Fruit fly (Drosophila melanogaster) whole organism, pupa: Measurements from ENCODE around the gene CG15387.
A peak's percentile ranks its signal among the peaks of the same experiment; 100 is the strongest.

ENCODE experiments used
- CG12605 ChIP-seq: fragments of 200-800 bp; sonication (Bioruptor generic); IDR thresholded peaks from 2 replicates; pipeline ENCODE4 v1.3.6; 2022; ENCODE audit warnings: missing biosample characterization, missing genetic modification characterization
- D1 ChIP-seq: fragments of 200-800 bp; sonication (Bioruptor generic); optimal IDR thresholded peaks from 2 replicates; lab custom pipeline; 2018; ENCODE audit warnings: missing biosample characterization, mild to moderate bottlenecking, missing genetic modification characterization, moderate library complexity
- gl ChIP-seq: fragments of 200-800 bp; sonication (Bioruptor generic); optimal IDR thresholded peaks from 2 replicates; lab custom pipeline; 2018; ENCODE audit warnings: missing biosample characterization, mild to moderate bottlenecking, missing genetic modification characterization
- rn ChIP-seq: fragments of 200-800 bp; sonication (Bioruptor generic); IDR thresholded peaks from 2 replicates; pipeline ENCODE4 v1.3.6; 2022; ENCODE audit warnings: missing biosample characterization, missing genetic modification characterization

dm6 chr2L:2227316-2227715 is 1.2 kb upstream of the CG15387 start:
- TF ChIP-seq CG12605 (GFP tag; lab: Robert Waterston, UW) = peak; percentile 84
- TF ChIP-seq gl (tag; lab: Kevin White, UChicago) = no peak
- TF ChIP-seq rn = no peak
- TF ChIP-seq D1 = no peak
